Fruit fly (Drosophila melanogaster) Kc167 (cell line): ENCODE measurements around the gene CG6324.

Experiments used
- Myc ChIP-seq: fragments of >200 bp; optimal IDR thresholded peaks from 2 replicates; lab custom pipeline; 2017; ENCODE audit warnings: missing external identifiers
- Sin3A ChIP-seq: fragments of >200 bp; optimal IDR thresholded peaks from 2 replicates; lab custom pipeline; 2018; ENCODE audit warnings: missing external identifiers
- h ChIP-seq: fragments of >200 bp; optimal IDR thresholded peaks from 3 replicates; lab custom pipeline; 2018; ENCODE audit warnings: missing external identifiers
- insv ChIP-seq: fragments of >200 bp; optimal IDR thresholded peaks from 3 replicates; lab custom pipeline; 2018; ENCODE audit warnings: missing external identifiers
- psq ChIP-seq: fragments of >200 bp; optimal IDR thresholded peaks from 2 replicates; lab custom pipeline; 2017; ENCODE audit warnings: missing external identifiers
- ttk ChIP-seq: sonication (Bioruptor generic); optimal IDR thresholded peaks from 2 replicates; lab custom pipeline; 2017; ENCODE audit warnings: missing external identifiers

DNA sequence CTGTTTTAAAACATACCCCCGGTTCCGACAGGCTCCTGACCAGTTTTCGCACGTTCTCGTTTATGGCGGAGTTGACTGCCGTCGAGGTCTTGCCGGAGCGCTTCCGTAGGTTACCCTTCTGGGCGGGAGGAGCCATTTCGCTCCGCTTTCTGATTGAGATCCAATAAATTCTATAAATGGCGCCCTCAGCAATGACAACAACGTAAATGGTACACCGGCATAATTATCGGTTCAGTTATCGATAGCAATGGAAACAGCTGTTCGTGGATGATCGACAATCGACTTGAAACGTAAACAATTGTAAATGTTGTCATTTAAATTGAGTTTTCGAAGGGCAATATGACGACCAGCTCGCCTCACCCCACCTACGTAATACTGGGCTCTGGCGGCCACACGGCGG is 4.0 kb upstream of the CG6324 start, which contains the start of the genes Grip128 and Alg14:
- no peak for TF ChIP-seq psq (lab: Kevin White, UChicago)
- no peak for TF ChIP-seq ttk (lab: Kevin White, UChicago)
- no peak for TF ChIP-seq insv (lab: Kevin White, UChicago)
- no peak for TF ChIP-seq Sin3A (lab: Kevin White, UChicago)
- no peak for TF ChIP-seq h (lab: Kevin White, UChicago)
- no peak for TF ChIP-seq Myc
